Worm (Caenorhabditis elegans) whole organism, late embryonic: ENCODE results near the gene sql-1.
A peak's percentile ranks its signal among the peaks of the same experiment; 100 is the strongest.

Experiments used
- F13H6.1 ChIP-seq: sonication (generic microtip); optimal IDR thresholded peaks from 2 replicates; lab custom pipeline; 2016; ENCODE audit warnings: missing genetic modification characterization, missing compliant biosample characterization
- ama-1 ChIP-seq: fragments of 150-350 bp; optimal IDR thresholded peaks from 2 replicates; lab custom pipeline; 2014
- ceh-19 ChIP-seq: fragments of 200-800 bp; sonication (Bioruptor generic); optimal IDR thresholded peaks from 2 replicates; lab custom pipeline; 2018; ENCODE audit warnings: mild to moderate bottlenecking, missing genetic modification characterization, missing compliant biosample characterization
- fkh-10 ChIP-seq: fragments of 150-350 bp; optimal IDR thresholded peaks from 2 replicates; lab custom pipeline; 2014; ENCODE audit warnings: missing biosample characterization, missing genetic modification reagents, missing genetic modification characterization
- hlh-30 ChIP-seq: sonication (generic microtip); optimal IDR thresholded peaks from 2 replicates; lab custom pipeline; 2017; ENCODE audit warnings: antibody characterized with exemption, missing genetic modification characterization, missing compliant biosample characterization; ENCODE audit not compliant: insufficient read depth
- madf-2 ChIP-seq: sonication (generic microtip); optimal IDR thresholded peaks from 2 replicates; lab custom pipeline; 2017; ENCODE audit warnings: missing genetic modification characterization, missing compliant biosample characterization
- nfya-1 ChIP-seq: sonication (generic microtip); optimal IDR thresholded peaks from 2 replicates; lab custom pipeline; 2017; ENCODE audit warnings: missing genetic modification characterization, mild to moderate bottlenecking, missing compliant biosample characterization, antibody characterized with exemption, moderate library complexity
- nhr-11 ChIP-seq: fragments of 150-350 bp; optimal IDR thresholded peaks from 2 replicates; lab custom pipeline; 2014; ENCODE audit warnings: missing biosample characterization, missing genetic modification characterization
- odd-2 ChIP-seq: sonication (generic microtip); optimal IDR thresholded peaks from 2 replicates; lab custom pipeline; 2017; ENCODE audit warnings: antibody characterized with exemption, mild to moderate bottlenecking, missing genetic modification characterization, missing compliant biosample characterization
- rnt-1 ChIP-seq: sonication (generic microtip); optimal IDR thresholded peaks from 2 replicates; lab custom pipeline; 2016; ENCODE audit warnings: missing genetic modification characterization, missing compliant biosample characterization
- ttx-3 ChIP-seq: sonication (generic microtip); optimal IDR thresholded peaks from 2 replicates; lab custom pipeline; 2016; ENCODE audit warnings: missing genetic modification reagents, missing genetic modification characterization, missing compliant biosample characterization
- unc-86 ChIP-seq: sonication (generic microtip); optimal IDR thresholded peaks from 2 replicates; lab custom pipeline; 2016; ENCODE audit warnings: missing genetic modification characterization, missing compliant biosample characterization

- TF ChIP-seq F13H6.1 (tag; lab: Kevin White, UChicago) (no peak), nfya-1 (tag; lab: Kevin White, UChicago) (peak; percentile 71), unc-86 (tag; lab: Kevin White, UChicago) (no peak), ttx-3 (no peak), ama-1 (lab: Kevin White, UChicago) (no peak), nhr-11 (tag; lab: Kevin White, UChicago) (no peak), odd-2 (no peak), fkh-10 (GFP tag; lab: Kevin White, UChicago) (no peak), madf-2 (tag; lab: Kevin White, UChicago) (no peak), ceh-19 (GFP tag; lab: Kevin White, UChicago) (no peak), hlh-30 (tag; lab: Kevin White, UChicago) (peak; percentile 57), rnt-1 (no peak)
Measured at ce11 chrIII:12556104-12556503, 56.7 kb downstream of the sql-1 start.
